Fruit fly (Drosophila melanogaster): Measurements from ENCODE around the gene CG12012.

DNA sequence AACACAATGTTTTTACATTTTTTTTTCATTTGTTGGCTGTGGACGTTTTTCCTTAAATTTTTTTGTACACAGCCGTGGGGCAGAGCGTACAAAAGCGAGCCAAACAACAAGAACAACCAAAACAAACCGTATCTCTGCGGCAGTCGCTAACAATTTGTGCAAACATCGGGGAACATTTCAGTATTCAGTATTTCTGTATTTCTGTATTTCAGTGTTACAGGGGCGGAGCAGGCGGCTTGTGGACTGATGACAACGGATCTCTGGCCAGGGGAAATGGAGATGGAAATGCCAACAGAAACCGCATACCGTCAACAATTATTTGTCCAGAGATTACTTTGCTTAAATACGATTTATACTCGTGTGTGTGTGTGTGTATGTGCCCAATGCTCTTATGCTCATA is 14.0 kb downstream of the CG12012 start:
- TF ChIP-seq tj (GFP tag; optimal IDR thresholded peaks at IDR 0.05) (no peak), toe (GFP tag; optimal IDR thresholded peaks at IDR 0.05) (no peak), Mnt (GFP tag; optimal IDR thresholded peaks at IDR 0.05) (no peak), Clk (GFP tag; optimal IDR thresholded peaks at IDR 0.05) (no peak), CG11617 (GFP tag; optimal IDR thresholded peaks at IDR 0.05) (no peak)

All from whole organism, adult.